Worm (Caenorhabditis elegans) whole organism, L2 larva: Measurements from ENCODE around the gene Y54G11A.2.

Experiments used
- C34F6.9 ChIP-seq: fragments of 150-350 bp; optimal IDR thresholded peaks from 2 replicates; lab custom pipeline; 2014; ENCODE audit warnings: missing biosample characterization, missing genetic modification characterization
- R02D3.7 ChIP-seq: fragments of 150-350 bp; optimal IDR thresholded peaks from 2 replicates; lab custom pipeline; 2014; ENCODE audit warnings: missing biosample characterization, missing genetic modification characterization
- Y55F3AM.14 ChIP-seq: fragments of 200-800 bp; sonication (Bioruptor generic); optimal IDR thresholded peaks from 2 replicates; lab custom pipeline; 2018; ENCODE audit warnings: mild to moderate bottlenecking, missing genetic modification characterization, missing compliant biosample characterization
- ZK546.5 ChIP-seq: sonication (generic microtip); optimal IDR thresholded peaks from 2 replicates; lab custom pipeline; 2017; ENCODE audit warnings: missing biosample characterization, missing genetic modification characterization
- aly-2 ChIP-seq: fragments of 150-350 bp; optimal IDR thresholded peaks from 2 replicates; lab custom pipeline; 2014; ENCODE audit warnings: missing biosample characterization, missing genetic modification characterization
- ama-1 ChIP-seq: fragments of 150-350 bp; optimal IDR thresholded peaks from 2 replicates; lab custom pipeline; 2018; ENCODE audit warnings: inconsistent platforms
- blmp-1 ChIP-seq: sonication (generic microtip); optimal IDR thresholded peaks from 2 replicates; lab custom pipeline; 2017; ENCODE audit warnings: missing genetic modification characterization, mild to moderate bottlenecking, missing compliant biosample characterization, antibody characterized with exemption, moderate library complexity; ENCODE audit not compliant: insufficient read depth
- ceh-16 ChIP-seq: fragments of 150-350 bp; optimal IDR thresholded peaks from 2 replicates; lab custom pipeline; 2014; ENCODE audit warnings: missing biosample characterization, missing genetic modification characterization
- crh-2 ChIP-seq: sonication (generic microtip); optimal IDR thresholded peaks from 2 replicates; lab custom pipeline; 2017; ENCODE audit warnings: missing biosample characterization, missing genetic modification characterization
- dmd-4 ChIP-seq: sonication (generic microtip); optimal IDR thresholded peaks from 2 replicates; lab custom pipeline; 2017; ENCODE audit warnings: missing biosample characterization, missing genetic modification characterization
- elt-1 ChIP-seq: fragments of 150-350 bp; optimal IDR thresholded peaks from 2 replicates; lab custom pipeline; 2014; ENCODE audit warnings: missing biosample characterization, missing genetic modification characterization
- fos-1 ChIP-seq: fragments of 150-350 bp; optimal IDR thresholded peaks from 2 replicates; lab custom pipeline; 2014; ENCODE audit warnings: missing biosample characterization, missing genetic modification characterization
- gmeb-1 ChIP-seq: fragments of 150-350 bp; optimal IDR thresholded peaks from 2 replicates; lab custom pipeline; 2014; ENCODE audit warnings: missing biosample characterization, missing genetic modification characterization
- lin-39 ChIP-seq: fragments of 150-350 bp; optimal IDR thresholded peaks from 2 replicates; lab custom pipeline; 2014; ENCODE audit warnings: missing biosample characterization, missing genetic modification reagents, missing genetic modification characterization
- lsy-2 ChIP-seq, 2 experiments: fragments of 150-350 bp in 1 of 2; sonication (generic microtip) in 1 of 2; optimal IDR thresholded peaks; 2 replicates each; lab custom pipeline; 2014 to 2017; ENCODE audit warnings: missing biosample characterization in 2 of 2, missing genetic modification characterization in 2 of 2
- mab-5 ChIP-seq: fragments of 150-350 bp; optimal IDR thresholded peaks from 2 replicates; lab custom pipeline; 2014; ENCODE audit warnings: missing biosample characterization, missing genetic modification characterization
- mbf-1 ChIP-seq: sonication (generic microtip); optimal IDR thresholded peaks from 2 replicates; lab custom pipeline; 2017; ENCODE audit warnings: missing biosample characterization, missing genetic modification characterization
- mdl-1 ChIP-seq, 2 experiments: fragments of 150-350 bp in 1 of 2; sonication (generic microtip) in 1 of 2; optimal IDR thresholded peaks; 2 replicates each; lab custom pipeline; 2017; ENCODE audit warnings: missing biosample characterization in 2 of 2, missing genetic modification characterization in 2 of 2
- nhr-10 ChIP-seq: sonication (generic microtip); optimal IDR thresholded peaks from 2 replicates; lab custom pipeline; 2017; ENCODE audit warnings: missing biosample characterization, missing genetic modification characterization
- nhr-11 ChIP-seq: fragments of 150-350 bp; optimal IDR thresholded peaks from 2 replicates; lab custom pipeline; 2014; ENCODE audit warnings: missing biosample characterization, missing genetic modification characterization
- nhr-129 ChIP-seq: fragments of 150-350 bp; optimal IDR thresholded peaks from 2 replicates; lab custom pipeline; 2014; ENCODE audit warnings: missing biosample characterization, missing genetic modification characterization
- nhr-21 ChIP-seq: fragments of 150-350 bp; optimal IDR thresholded peaks from 2 replicates; lab custom pipeline; 2014; ENCODE audit warnings: missing biosample characterization, missing genetic modification characterization
- nhr-23 ChIP-seq: fragments of 150-350 bp; optimal IDR thresholded peaks from 2 replicates; lab custom pipeline; 2014; ENCODE audit warnings: missing biosample characterization, missing genetic modification reagents, missing genetic modification characterization
- nhr-237 ChIP-seq: fragments of 150-350 bp; optimal IDR thresholded peaks from 2 replicates; lab custom pipeline; 2014; ENCODE audit warnings: missing biosample characterization, missing genetic modification characterization
- nhr-25 ChIP-seq: fragments of 150-350 bp; sonication (generic microtip); optimal IDR thresholded peaks from 3 replicates; lab custom pipeline; 2014; ENCODE audit warnings: missing biosample characterization, missing genetic modification characterization
- nhr-6 ChIP-seq: fragments of 150-350 bp; optimal IDR thresholded peaks from 2 replicates; lab custom pipeline; 2014; ENCODE audit warnings: missing biosample characterization, missing genetic modification characterization
- nhr-77 ChIP-seq: fragments of 150-350 bp; optimal IDR thresholded peaks from 2 replicates; lab custom pipeline; 2014; ENCODE audit warnings: missing biosample characterization, missing genetic modification characterization
- peb-1 ChIP-seq: fragments of 150-350 bp; optimal IDR thresholded peaks from 2 replicates; lab custom pipeline; 2014; ENCODE audit warnings: missing biosample characterization, missing genetic modification characterization
- sem-4 ChIP-seq: fragments of 150-350 bp; optimal IDR thresholded peaks from 2 replicates; lab custom pipeline; 2014; ENCODE audit warnings: missing biosample characterization, missing genetic modification reagents, missing genetic modification characterization
- skn-1 ChIP-seq: sonication (generic microtip); optimal IDR thresholded peaks from 2 replicates; lab custom pipeline; 2017; ENCODE audit warnings: missing biosample characterization, missing genetic modification characterization
- sma-9 ChIP-seq, 2 experiments: fragments of 150-350 bp in 1 of 2; sonication (generic microtip) in 1 of 2; optimal IDR thresholded peaks; 2 replicates each; lab custom pipeline; 2014 to 2016; ENCODE audit warnings: missing genetic modification characterization in 2 of 2, mild to moderate bottlenecking in 1 of 2, missing biosample characterization in 1 of 2, missing compliant biosample characterization in 1 of 2, missing genetic modification reagents in 1 of 2, moderate library complexity in 1 of 2
- snpc-4 ChIP-seq: fragments of 150-350 bp; optimal IDR thresholded peaks from 2 replicates; lab custom pipeline; 2014; ENCODE audit warnings: missing biosample characterization, missing genetic modification characterization
- unc-55 ChIP-seq: fragments of 150-350 bp; sonication (generic microtip); optimal IDR thresholded peaks from 3 replicates; lab custom pipeline; 2014; ENCODE audit warnings: missing biosample characterization, missing genetic modification reagents, missing genetic modification characterization
- unc-62 ChIP-seq: fragments of 150-350 bp; optimal IDR thresholded peaks from 2 replicates; lab custom pipeline; 2014; ENCODE audit warnings: missing biosample characterization, missing genetic modification reagents, missing genetic modification characterization
- zag-1 ChIP-seq: fragments of 150-350 bp; optimal IDR thresholded peaks from 2 replicates; lab custom pipeline; 2014; ENCODE audit warnings: missing biosample characterization, missing genetic modification characterization
- ztf-1 ChIP-seq: fragments of 200-800 bp; sonication (Bioruptor generic); conservative IDR thresholded peaks from 2 replicates; pipeline ENCODE4 v1.3.6; 2022; ENCODE audit warnings: missing genetic modification characterization, missing compliant biosample characterization
- ztf-11 ChIP-seq: sonication (generic microtip); optimal IDR thresholded peaks from 2 replicates; lab custom pipeline; 2017; ENCODE audit warnings: missing biosample characterization, missing genetic modification characterization
- ztf-4 ChIP-seq: fragments of 150-350 bp; optimal IDR thresholded peaks from 2 replicates; lab custom pipeline; 2014; ENCODE audit warnings: missing biosample characterization, missing genetic modification characterization

Y54G11A.2 gene

DNA sequence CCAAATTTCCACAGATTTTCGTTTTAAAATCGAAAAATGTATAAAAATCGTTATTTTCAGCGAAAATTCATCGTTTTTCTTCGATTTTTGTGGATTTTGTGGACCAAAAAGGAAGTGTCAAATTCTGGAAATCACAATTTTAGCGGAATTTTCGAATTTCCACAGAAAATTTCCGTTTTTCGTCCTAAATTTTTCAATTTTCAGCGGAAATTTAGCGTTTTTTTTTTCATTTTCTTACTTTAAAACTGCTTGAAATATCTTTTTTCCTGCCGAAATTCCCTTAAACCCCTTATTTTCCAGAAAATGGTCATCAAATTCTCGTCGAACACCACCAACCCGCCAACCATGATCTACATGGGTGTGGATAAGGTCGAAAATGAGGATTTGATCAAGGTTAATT, at the start of gene Y54G11A.2:
Y54G11A.2 (plus strand) TSS at position 301 of the 400 bp plus-strand sequence.
- TF ChIP-seq sma-9 (GFP tag; optimal IDR thresholded peaks at IDR 0.05; lab: Kevin White, UChicago) = no peak
- no peak for TF ChIP-seq sma-9 (tag; optimal IDR thresholded peaks at IDR 0.05; lab: Kevin White, UChicago)
- TF ChIP-seq nhr-6 (tag; lab: Kevin White, UChicago) = no peak
- no peak for TF ChIP-seq ZK546.5
- TF ChIP-seq C34F6.9 (tag; lab: Kevin White, UChicago) = no peak
- TF ChIP-seq nhr-129 = no peak
- no peak for TF ChIP-seq ztf-1 (GFP tag; lab: Robert Waterston, UW)
- no peak for TF ChIP-seq unc-62 (GFP tag; lab: Kevin White, UChicago)
- TF ChIP-seq nhr-77 = no peak
- TF ChIP-seq ztf-4 (tag; lab: Kevin White, UChicago) = no peak
- TF ChIP-seq nhr-10 (tag; lab: Kevin White, UChicago) = no peak
- no peak for TF ChIP-seq dmd-4
- TF ChIP-seq nhr-11 (tag; lab: Kevin White, UChicago) = no peak
- TF ChIP-seq fos-1 (tag; lab: Kevin White, UChicago) = no peak
- TF ChIP-seq nhr-237 (tag; lab: Kevin White, UChicago) = no peak
- no peak for TF ChIP-seq blmp-1
- no peak for TF ChIP-seq peb-1 (tag; lab: Kevin White, UChicago)
- TF ChIP-seq, all 48 proteins: peak for 0

DNA sequence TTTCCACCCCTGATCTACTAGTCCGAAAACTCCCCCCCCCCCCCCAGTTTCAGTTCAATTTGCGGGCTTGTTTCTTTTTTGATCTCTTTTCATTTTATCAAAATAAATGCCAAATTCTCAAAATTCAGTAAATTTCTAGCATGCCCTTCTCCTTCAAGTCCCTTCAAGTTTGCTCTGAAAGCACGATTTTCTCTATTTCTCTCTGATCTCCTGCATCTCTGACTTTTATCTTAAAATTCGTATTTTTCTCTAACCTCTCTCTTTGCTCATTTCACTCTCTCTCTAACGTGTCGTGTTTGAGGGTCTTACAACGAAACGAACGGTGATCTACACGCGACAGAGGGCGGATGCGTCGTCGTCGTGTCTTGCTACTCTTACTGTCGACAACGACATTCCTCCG, 46.8 kb upstream of the Y54G11A.2 start, which contains the start of gene ace-3:
ace-3 (plus strand) TSS at position 301 of the 400 bp plus-strand sequence.
- TF ChIP-seq fos-1 (tag; lab: Kevin White, UChicago) = no peak
- no peak for TF ChIP-seq ama-1
- no peak for TF ChIP-seq lin-39
- TF ChIP-seq peb-1 (tag; lab: Kevin White, UChicago) = no peak
- TF ChIP-seq ceh-16 (tag; lab: Kevin White, UChicago) = no peak
- no peak for TF ChIP-seq ztf-1 (GFP tag; lab: Robert Waterston, UW)
- no peak for TF ChIP-seq nhr-25
- no peak for TF ChIP-seq R02D3.7 (tag; lab: Kevin White, UChicago)
- TF ChIP-seq nhr-21 (tag; lab: Kevin White, UChicago) = no peak
- TF ChIP-seq nhr-237 (tag; lab: Kevin White, UChicago) = no peak
- no peak for TF ChIP-seq aly-2 (tag; lab: Kevin White, UChicago)
- no peak for TF ChIP-seq snpc-4 (tag; lab: Kevin White, UChicago)
- TF ChIP-seq zag-1 (tag; lab: Kevin White, UChicago) = no peak
- no peak for TF ChIP-seq nhr-23
- TF ChIP-seq, all 48 proteins: peak for 0

DNA sequence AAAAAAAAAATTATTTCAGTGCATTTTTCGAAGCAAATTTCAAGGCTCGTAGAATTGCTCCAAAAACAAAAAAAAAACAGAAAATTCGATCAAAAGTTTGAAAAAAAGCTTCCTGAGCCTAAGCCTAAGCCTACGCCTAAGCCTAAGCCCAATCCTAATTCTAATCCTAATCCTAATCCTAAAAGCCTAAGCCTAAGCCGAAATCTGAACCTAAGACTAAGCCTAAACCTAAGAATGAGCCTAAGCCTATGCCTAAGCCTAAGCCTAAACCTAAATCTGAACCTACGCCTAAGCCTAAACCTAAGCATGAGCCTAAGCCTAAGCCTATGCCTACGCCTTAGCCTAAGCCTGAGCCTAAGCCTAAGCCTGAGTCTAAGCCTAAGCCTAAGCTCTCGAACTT, 45.9 kb upstream of the Y54G11A.2 start:
- TF ChIP-seq fos-1 (tag; lab: Kevin White, UChicago) = no peak
- no peak for TF ChIP-seq ZK546.5
- TF ChIP-seq Y55F3AM.14 (GFP tag; lab: Kevin White, UChicago) = no peak
- TF ChIP-seq crh-2 = no peak
- no peak for TF ChIP-seq mab-5 (tag; lab: Kevin White, UChicago)
- no peak for TF ChIP-seq nhr-10 (tag; lab: Kevin White, UChicago)
- no peak for TF ChIP-seq sem-4 (tag; lab: Kevin White, UChicago)
- TF ChIP-seq ama-1 = no peak
- TF ChIP-seq mdl-1 (tag; optimal IDR thresholded peaks at IDR 0.05; lab: Kevin White, UChicago) = no peak
- no peak for TF ChIP-seq lsy-2 (tag; optimal IDR thresholded peaks at IDR 0.05; lab: Kevin White, UChicago)
- no peak for TF ChIP-seq zag-1 (tag; lab: Kevin White, UChicago)
- no peak for TF ChIP-seq unc-62 (GFP tag; lab: Kevin White, UChicago)
- TF ChIP-seq ztf-11 (tag; lab: Kevin White, UChicago) = no peak
- no peak for TF ChIP-seq nhr-21 (tag; lab: Kevin White, UChicago)

DNA sequence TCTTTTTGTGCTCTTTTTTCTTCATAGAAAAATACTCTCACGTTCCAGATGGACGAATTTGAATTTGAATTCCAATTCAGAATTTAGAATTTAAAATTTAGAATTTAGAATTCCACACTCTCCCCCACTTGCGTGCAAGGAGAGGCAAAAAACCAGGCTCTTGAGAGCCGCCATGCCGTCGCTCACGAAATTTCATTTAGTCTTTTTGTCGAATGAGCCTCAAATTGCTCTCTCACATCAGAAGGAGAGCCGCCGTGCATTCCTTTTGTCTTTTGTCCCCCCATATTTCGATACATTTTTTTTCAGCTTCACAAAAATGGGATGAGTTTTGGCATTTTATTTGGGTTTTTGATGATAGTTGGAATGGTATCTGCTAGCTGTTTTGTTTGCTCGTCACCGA, 41.0 kb upstream of the Y54G11A.2 start, which contains the start of gene hot-7:
hot-7 (plus strand) TSS at position 301 of the 400 bp plus-strand sequence.
- no peak for TF ChIP-seq mab-5 (tag; lab: Kevin White, UChicago)
- no peak for TF ChIP-seq ztf-4 (tag; lab: Kevin White, UChicago)
- no peak for TF ChIP-seq C34F6.9 (tag; lab: Kevin White, UChicago)
- TF ChIP-seq peb-1 (tag; lab: Kevin White, UChicago) = no peak
- TF ChIP-seq elt-1 (tag; lab: Kevin White, UChicago) = no peak
- no peak for TF ChIP-seq sma-9 (GFP tag; optimal IDR thresholded peaks at IDR 0.05; lab: Kevin White, UChicago)
- no peak for TF ChIP-seq sma-9 (tag; optimal IDR thresholded peaks at IDR 0.05; lab: Kevin White, UChicago)
- TF ChIP-seq sem-4 (tag; lab: Kevin White, UChicago) = no peak
- no peak for TF ChIP-seq skn-1
- TF ChIP-seq nhr-21 (tag; lab: Kevin White, UChicago) = no peak
- no peak for TF ChIP-seq mbf-1 (tag; lab: Kevin White, UChicago)
- no peak for TF ChIP-seq gmeb-1 (tag; lab: Kevin White, UChicago)
- TF ChIP-seq unc-55 (GFP tag; lab: Kevin White, UChicago) = no peak
- no peak for TF ChIP-seq nhr-11 (tag; lab: Kevin White, UChicago)
- TF ChIP-seq mdl-1 (tag; optimal IDR thresholded peaks at IDR 0.05; lab: Kevin White, UChicago) = no peak
